Worm (Caenorhabditis elegans) whole organism, young adult: ENCODE measurements around the gene F13C5.5.

ENCODE experiments used
- B0261.1 ChIP-seq: sonication (generic microtip); optimal IDR thresholded peaks from 2 replicates; lab custom pipeline; 2016; ENCODE audit warnings: mild to moderate bottlenecking, missing genetic modification characterization, moderate library complexity, missing compliant biosample characterization
- D2030.7 ChIP-seq: fragments of 200-800 bp; sonication (Bioruptor generic); IDR thresholded peaks from 2 replicates; pipeline ENCODE4 v1.3.6; 2022; ENCODE audit warnings: missing genetic modification reagents, missing genetic modification characterization, missing compliant biosample characterization
- F22D6.2 ChIP-seq: sonication (generic microtip); optimal IDR thresholded peaks from 2 replicates; lab custom pipeline; 2016; ENCODE audit warnings: mild to moderate bottlenecking, missing genetic modification characterization, missing compliant biosample characterization
- F33H1.4 ChIP-seq: fragments of 200-800 bp; sonication (Bioruptor generic); IDR thresholded peaks from 2 replicates; pipeline ENCODE4 v1.3.6; 2022; ENCODE audit warnings: missing genetic modification reagents, missing genetic modification characterization, missing compliant biosample characterization
- F49E8.2 ChIP-seq: sonication (generic microtip); optimal IDR thresholded peaks from 3 replicates; lab custom pipeline; 2017; ENCODE audit warnings: missing genetic modification characterization, mild to moderate bottlenecking, missing compliant biosample characterization, antibody characterized with exemption, moderate library complexity; ENCODE audit not compliant: insufficient read depth
- K11D2.4 ChIP-seq: fragments of 200-800 bp; sonication (Bioruptor generic); IDR thresholded peaks from 2 replicates; pipeline ENCODE4 v1.3.6; 2022; ENCODE audit warnings: missing genetic modification reagents, missing genetic modification characterization, missing compliant biosample characterization
- K12H6.12 ChIP-seq: fragments of 200-800 bp; sonication (Bioruptor generic); optimal IDR thresholded peaks from 2 replicates; lab custom pipeline; 2018; ENCODE audit warnings: mild to moderate bottlenecking, missing genetic modification characterization, missing compliant biosample characterization
- Y53F4B.3 ChIP-seq: fragments of 200-800 bp; sonication (Bioruptor generic); IDR thresholded peaks from 2 replicates; pipeline ENCODE4 v1.3.6; 2022; ENCODE audit warnings: missing genetic modification reagents, missing genetic modification characterization, missing compliant biosample characterization
- Y56A3A.18 ChIP-seq: fragments of 200-800 bp; sonication (Bioruptor generic); IDR thresholded peaks from 2 replicates; pipeline ENCODE4 v1.3.6; 2022; ENCODE audit warnings: missing genetic modification reagents, missing genetic modification characterization, missing compliant biosample characterization
- Y95B8A.8 ChIP-seq: fragments of 200-800 bp; sonication (Bioruptor generic); IDR thresholded peaks from 2 replicates; pipeline ENCODE4 v1.3.6; 2022; ENCODE audit warnings: missing genetic modification reagents, missing genetic modification characterization, missing compliant biosample characterization
- akir-1 ChIP-seq: fragments of 200-800 bp; sonication (Bioruptor generic); optimal IDR thresholded peaks from 2 replicates; lab custom pipeline; 2018; ENCODE audit warnings: mild to moderate bottlenecking, missing genetic modification characterization, moderate library complexity, missing compliant biosample characterization
- aptf-3 ChIP-seq: fragments of 200-800 bp; sonication (Bioruptor generic); IDR thresholded peaks from 2 replicates; pipeline ENCODE4 v1.3.6; 2022; ENCODE audit warnings: missing genetic modification characterization, missing compliant biosample characterization
- atf-7 ChIP-seq: sonication (generic microtip); optimal IDR thresholded peaks from 2 replicates; lab custom pipeline; 2017; ENCODE audit warnings: mild to moderate bottlenecking, missing genetic modification characterization, missing compliant biosample characterization
- attf-6 ChIP-seq: fragments of 200-800 bp; sonication (Bioruptor generic); IDR thresholded peaks from 2 replicates; pipeline ENCODE4 v1.3.6; 2022; ENCODE audit warnings: missing genetic modification reagents, missing genetic modification characterization, missing compliant biosample characterization
- bed-2 ChIP-seq: fragments of 200-800 bp; sonication (Bioruptor generic); IDR thresholded peaks from 2 replicates; pipeline ENCODE4 v1.3.6; 2022; ENCODE audit warnings: missing genetic modification reagents, missing genetic modification characterization, missing compliant biosample characterization
- ceh-100 ChIP-seq: fragments of 200-800 bp; sonication (Bioruptor generic); IDR thresholded peaks from 2 replicates; pipeline ENCODE4 v1.3.6; 2022; ENCODE audit warnings: missing genetic modification reagents, missing genetic modification characterization, missing compliant biosample characterization
- ceh-40 ChIP-seq: fragments of 200-800 bp; sonication (Bioruptor generic); IDR thresholded peaks from 2 replicates; pipeline ENCODE4 v1.3.6; 2022; ENCODE audit warnings: missing genetic modification characterization, missing compliant biosample characterization
- ceh-58 ChIP-seq: fragments of 200-800 bp; sonication (Bioruptor generic); IDR thresholded peaks from 2 replicates; pipeline ENCODE4 v1.3.6; 2022; ENCODE audit warnings: missing genetic modification characterization, missing compliant biosample characterization
- dpff-1 ChIP-seq: sonication (generic microtip); optimal IDR thresholded peaks from 2 replicates; lab custom pipeline; 2017; ENCODE audit warnings: mild to moderate bottlenecking, missing genetic modification characterization, missing compliant biosample characterization
- fkh-3 ChIP-seq: sonication (generic microtip); optimal IDR thresholded peaks from 2 replicates; lab custom pipeline; 2016; ENCODE audit warnings: mild to moderate bottlenecking, missing genetic modification characterization, missing compliant biosample characterization
- gei-17 ChIP-seq: fragments of 200-800 bp; sonication (Bioruptor generic); optimal IDR thresholded peaks from 2 replicates; lab custom pipeline; 2018; ENCODE audit warnings: mild to moderate bottlenecking, missing genetic modification characterization, missing compliant biosample characterization
- hrde-1 ChIP-seq: sonication (generic microtip); optimal IDR thresholded peaks from 2 replicates; lab custom pipeline; 2016; ENCODE audit warnings: missing genetic modification characterization, mild to moderate bottlenecking, missing compliant biosample characterization, moderate library complexity, missing genotype, missing genetic modification reagents, borderline replicate concordance
- lag-1 ChIP-seq: fragments of 200-800 bp; sonication (Bioruptor generic); IDR thresholded peaks from 2 replicates; pipeline ENCODE4 v1.3.6; 2022; ENCODE audit warnings: missing genetic modification reagents, missing genetic modification characterization, missing compliant biosample characterization
- lin-40 ChIP-seq: sonication (generic microtip); optimal IDR thresholded peaks from 2 replicates; lab custom pipeline; 2016; ENCODE audit warnings: missing genetic modification characterization, mild to moderate bottlenecking, missing compliant biosample characterization, missing genotype, missing genetic modification reagents
- madf-3 ChIP-seq: fragments of 200-800 bp; sonication (Bioruptor generic); IDR thresholded peaks from 2 replicates; pipeline ENCODE4 v1.3.6; 2022; ENCODE audit warnings: missing genetic modification reagents, missing genetic modification characterization, missing compliant biosample characterization
- madf-8 ChIP-seq: fragments of 200-800 bp; sonication (Bioruptor generic); conservative IDR thresholded peaks from 2 replicates; pipeline ENCODE4 v1.3.6; 2022; ENCODE audit warnings: missing genetic modification reagents, missing genetic modification characterization, missing compliant biosample characterization
- mcd-1 ChIP-seq: fragments of 200-800 bp; sonication (Bioruptor generic); IDR thresholded peaks from 2 replicates; pipeline ENCODE4 v1.3.6; 2022; ENCODE audit warnings: missing genetic modification reagents, missing genetic modification characterization, missing compliant biosample characterization
- mel-28 ChIP-seq: sonication (generic microtip); optimal IDR thresholded peaks from 2 replicates; lab custom pipeline; 2016; ENCODE audit warnings: borderline replicate concordance, mild to moderate bottlenecking, missing genetic modification characterization, missing compliant biosample characterization
- mes-4 ChIP-seq: sonication (generic microtip); optimal IDR thresholded peaks from 2 replicates; lab custom pipeline; 2016; ENCODE audit warnings: missing genotype, missing genetic modification characterization, missing compliant biosample characterization
- nfya-2 ChIP-seq: fragments of 200-800 bp; sonication (Bioruptor generic); IDR thresholded peaks from 2 replicates; pipeline ENCODE4 v1.3.6; 2022; ENCODE audit warnings: missing genetic modification reagents, missing genetic modification characterization, missing compliant biosample characterization
- nhr-120 ChIP-seq: fragments of 200-800 bp; sonication (Bioruptor generic); IDR thresholded peaks from 2 replicates; pipeline ENCODE4 v1.3.6; 2022; ENCODE audit warnings: missing genetic modification characterization, missing compliant biosample characterization
- nhr-90 ChIP-seq: sonication (generic microtip); optimal IDR thresholded peaks from 2 replicates; lab custom pipeline; 2016; ENCODE audit warnings: missing genotype, mild to moderate bottlenecking, missing genetic modification characterization, missing compliant biosample characterization
- repo-1 ChIP-seq: sonication (generic microtip); optimal IDR thresholded peaks from 2 replicates; lab custom pipeline; 2017; ENCODE audit warnings: mild to moderate bottlenecking, missing genetic modification characterization, missing compliant biosample characterization
- snpc-1.3 ChIP-seq: sonication (generic microtip); optimal IDR thresholded peaks from 2 replicates; lab custom pipeline; 2017; ENCODE audit warnings: missing genetic modification characterization, mild to moderate bottlenecking, missing compliant biosample characterization, antibody characterized with exemption, moderate library complexity, missing genotype, missing genetic modification reagents; ENCODE audit not compliant: insufficient read depth
- sptf-2 ChIP-seq: fragments of 200-800 bp; sonication (Bioruptor generic); optimal IDR thresholded peaks from 2 replicates; lab custom pipeline; 2018; ENCODE audit warnings: mild to moderate bottlenecking, missing genetic modification characterization, missing compliant biosample characterization
- zfh-2 ChIP-seq: fragments of 200-800 bp; sonication (Bioruptor generic); conservative IDR thresholded peaks from 2 replicates; pipeline ENCODE4 v1.3.6; 2022; ENCODE audit warnings: missing genetic modification reagents, missing genetic modification characterization, missing compliant biosample characterization
- ztf-26 ChIP-seq: sonication (generic microtip); optimal IDR thresholded peaks from 2 replicates; lab custom pipeline; 2017; ENCODE audit warnings: missing genetic modification characterization, missing compliant biosample characterization
- ztf-6 ChIP-seq: fragments of 200-800 bp; sonication (Bioruptor generic); IDR thresholded peaks from 2 replicates; pipeline ENCODE4 v1.3.6; 2022; ENCODE audit warnings: missing genetic modification reagents, missing genetic modification characterization, missing compliant biosample characterization

The F13C5.5 gene

ce11 chrX:587798-588197 is 20.5 kb downstream of the F13C5.5 start, which contains the start of gene mrp-1 (continued):
- no peak for TF ChIP-seq ztf-26 (tag; lab: Kevin White, UChicago)

- TF ChIP-seq mcd-1 (GFP tag; lab: Robert Waterston, UW): no peak
- TF ChIP-seq lag-1 (GFP tag; lab: Robert Waterston, UW): no peak
- TF ChIP-seq Y56A3A.18 (GFP tag; lab: Robert Waterston, UW): no peak
- no peak for TF ChIP-seq atf-7 (tag; lab: Kevin White, UChicago)
- no peak for TF ChIP-seq F22D6.2 (tag; lab: Kevin White, UChicago)
- TF ChIP-seq lin-40 (tag; lab: Kevin White, UChicago): no peak
- no peak for TF ChIP-seq aptf-3 (GFP tag; lab: Robert Waterston, UW)
- TF ChIP-seq akir-1 (GFP tag; lab: Kevin White, UChicago): no peak
- no peak for TF ChIP-seq repo-1 (tag; lab: Kevin White, UChicago)
- no peak for TF ChIP-seq nhr-120 (GFP tag; lab: Robert Waterston, UW)
- no peak for TF ChIP-seq fkh-3 (tag; lab: Kevin White, UChicago)
- no peak for TF ChIP-seq Y95B8A.8
- no peak for TF ChIP-seq ceh-100 (GFP tag; lab: Robert Waterston, UW)
- TF ChIP-seq Y53F4B.3 (GFP tag; lab: Robert Waterston, UW): no peak
- TF ChIP-seq ceh-58 (GFP tag; lab: Robert Waterston, UW): no peak
- TF ChIP-seq ztf-26 (tag; lab: Kevin White, UChicago): no peak
- no peak for TF ChIP-seq K11D2.4 (GFP tag; lab: Robert Waterston, UW)
- TF ChIP-seq nhr-90 (tag; lab: Kevin White, UChicago): no peak
- no peak for TF ChIP-seq madf-3 (GFP tag; lab: Robert Waterston, UW)
- TF ChIP-seq ztf-6: no peak
Measured at ce11 chrX:585598-586217, 22.6 kb downstream of the F13C5.5 start.

- no peak for TF ChIP-seq ceh-40 (GFP tag; lab: Robert Waterston, UW)
- peak; percentile 75 for TF ChIP-seq zfh-2 (GFP tag; lab: Robert Waterston, UW)
- no peak for TF ChIP-seq bed-2 (GFP tag; lab: Robert Waterston, UW)
- no peak for TF ChIP-seq mes-4 (tag; lab: Kevin White, UChicago)
Measured at ce11 chrX:581754-582153, 26.5 kb downstream of the F13C5.5 start.

- TF ChIP-seq snpc-1.3: no peak
- TF ChIP-seq mel-28 (tag; lab: Kevin White, UChicago): no peak
- no peak for TF ChIP-seq nfya-2 (GFP tag; lab: Robert Waterston, UW)
- no peak for TF ChIP-seq K12H6.12
- TF ChIP-seq D2030.7 (GFP tag; lab: Robert Waterston, UW): no peak
- TF ChIP-seq madf-3 (GFP tag; lab: Robert Waterston, UW): no peak
- no peak for TF ChIP-seq gei-17
- TF ChIP-seq attf-6 (GFP tag; lab: Robert Waterston, UW): no peak
- TF ChIP-seq B0261.1: no peak
- TF ChIP-seq F49E8.2 (tag; lab: Kevin White, UChicago): no peak
- no peak for TF ChIP-seq sptf-2
- TF ChIP-seq F33H1.4 (GFP tag; lab: Robert Waterston, UW): no peak
- no peak for TF ChIP-seq dpff-1 (tag; lab: Kevin White, UChicago)
- TF ChIP-seq hrde-1 (tag; lab: Kevin White, UChicago): no peak
- TF ChIP-seq Y53F4B.3 (GFP tag; lab: Robert Waterston, UW): no peak
- TF ChIP-seq madf-8 (GFP tag; lab: Robert Waterston, UW): no peak
- TF ChIP-seq, all 124 proteins: peak for 0
Measured at ce11 chrX:575084-575483, 33.2 kb downstream of the F13C5.5 start.
